ENCODE assay signal across 1 fruit fly cellular context in genomic region chrX:1399056-1400003, dm6.
TF ChIP-seq lines count a peak whose summit lies in the region.

No protein-coding gene starts in this region.

TF ChIP-seq in whole organism, embryonic, 481 proteins besides CTCF, POLR2A, EP300 and RAD21 (continued from another document and continues in another):
- TF ChIP-seq CG8290 (GFP tag; optimal IDR thresholded peaks at IDR 0.05; lab: Kevin White, UChicago) (peak; percentile 60), CG8290 (tag; optimal IDR thresholded peaks at IDR 0.05; lab: Kevin White, UChicago) (peak in 1 of 2 experiments; percentile 85), chinmo (GFP tag; IDR thresholded peaks at IDR 0.05; lab: Robert Waterston, UW; ENCODE audit: partially characterized antibody) (peak; percentile 79; the same call in 3 of the 4 replicates), CG32772 (GFP tag; IDR thresholded peaks at IDR 0.05; lab: Robert Waterston, UW) (no peak), insv (GFP tag; optimal IDR thresholded peaks at IDR 0.05; lab: Kevin White, UChicago) (peak in 1 of 2 experiments; percentile 65), Oli (tag; optimal IDR thresholded peaks at IDR 0.05; lab: Kevin White, UChicago) (no peak), Lhr (GFP tag; optimal IDR thresholded peaks at IDR 0.05; lab: Kevin White, UChicago) (peak; percentile 100), CG15696 (tag; optimal IDR thresholded peaks at IDR 0.05; lab: Kevin White, UChicago) (no peak), psq (GFP tag; optimal IDR thresholded peaks at IDR 0.05; lab: Kevin White, UChicago) (no peak), az2 (GFP tag; optimal IDR thresholded peaks at IDR 0.05; lab: Kevin White, UChicago) (no peak), CG3281 (GFP tag; optimal IDR thresholded peaks at IDR 0.05; lab: Kevin White, UChicago) (no peak), grn (GFP tag; optimal IDR thresholded peaks at IDR 0.05; lab: Kevin White, UChicago) (no peak), pita (GFP tag; optimal IDR thresholded peaks at IDR 0.05; lab: Kevin White, UChicago) (peak; percentile 60), Abd-B (GFP tag; optimal IDR thresholded peaks at IDR 0.05; lab: Kevin White, UChicago) (no peak), CG12942 (GFP tag; optimal IDR thresholded peaks at IDR 0.05; lab: Kevin White, UChicago) (no peak), Trl (optimal IDR thresholded peaks at IDR 0.05; lab: Kevin White, UChicago) (peak; percentile 24 to 69), Trl (GFP tag; optimal IDR thresholded peaks at IDR 0.05; lab: Kevin White, UChicago) (no peak), Atf6 (GFP tag; IDR thresholded peaks at IDR 0.05; lab: Robert Waterston, UW) (no peak), CG9797 (GFP tag; optimal IDR thresholded peaks at IDR 0.05; lab: Kevin White, UChicago) (peak; percentile 16), CG2120 (GFP tag; optimal IDR thresholded peaks at IDR 0.05; lab: Kevin White, UChicago) (no peak), org-1 (GFP tag; optimal IDR thresholded peaks at IDR 0.05; lab: Kevin White, UChicago) (no peak), Doc2 (GFP tag; IDR thresholded peaks at IDR 0.05; lab: Robert Waterston, UW) (no peak), CG16779 (GFP tag; IDR thresholded peaks at IDR 0.05; lab: Robert Waterston, UW) (no peak), otp (GFP tag; IDR thresholded peaks at IDR 0.05; lab: Robert Waterston, UW) (0 out of 3 replicates have a peak, but pooled peaks have one; percentile 5), cg (GFP tag; optimal IDR thresholded peaks at IDR 0.05; lab: Kevin White, UChicago) (peak; percentile 48), dmrt99B (tag; optimal IDR thresholded peaks at IDR 0.05; lab: Kevin White, UChicago) (peak; percentile 26), ase (GFP tag; IDR thresholded peaks at IDR 0.05; lab: Robert Waterston, UW) (no peak), CG1529 (GFP tag; optimal IDR thresholded peaks at IDR 0.05; lab: Kevin White, UChicago) (peak; percentile 32), HLH3B (GFP tag; IDR thresholded peaks at IDR 0.05; lab: Robert Waterston, UW) (no peak), CG10267 (tag; optimal IDR thresholded peaks at IDR 0.05; lab: Kevin White, UChicago) (no peak), CG33557 (GFP tag; optimal IDR thresholded peaks at IDR 0.05; lab: Kevin White, UChicago) (peak; percentile 47), CG6654 (GFP tag; optimal IDR thresholded peaks at IDR 0.05; lab: Kevin White, UChicago) (no peak), ind (GFP tag; optimal IDR thresholded peaks at IDR 0.05; lab: Kevin White, UChicago) (no peak), CG17361 (GFP tag; IDR thresholded peaks at IDR 0.05; lab: Robert Waterston, UW) (no peak), CG42726 (GFP tag; IDR thresholded peaks at IDR 0.05; lab: Robert Waterston, UW; ENCODE audit: partially characterized antibody) (no peak), unc-4 (GFP tag; IDR thresholded peaks at IDR 0.05; lab: Robert Waterston, UW; ENCODE audit: partially characterized antibody) (peak; percentile 36; the same call in 1 of the 2 replicates), Dref (GFP tag; IDR thresholded peaks at IDR 0.05; lab: Robert Waterston, UW) (no peak), Hand (GFP tag; optimal IDR thresholded peaks at IDR 0.05; lab: Kevin White, UChicago) (peak; percentile 43), lab (GFP tag; optimal IDR thresholded peaks at IDR 0.05; lab: Kevin White, UChicago) (peak; percentile 24), CG2678 (tag; optimal IDR thresholded peaks at IDR 0.05; lab: Kevin White, UChicago) (peak; percentile 2), lola (GFP tag; optimal IDR thresholded peaks at IDR 0.05; lab: Kevin White, UChicago) (no peak), Max (GFP tag; optimal IDR thresholded peaks at IDR 0.05; lab: Kevin White, UChicago) (no peak), Hr78 (GFP tag; optimal IDR thresholded peaks at IDR 0.05; lab: Kevin White, UChicago) (no peak), CG30431 (GFP tag; optimal IDR thresholded peaks at IDR 0.05; lab: Kevin White, UChicago) (no peak), CG13424 (tag; optimal IDR thresholded peaks at IDR 0.05; lab: Kevin White, UChicago) (no peak), zen2 (GFP tag; IDR thresholded peaks at IDR 0.05; lab: Robert Waterston, UW; ENCODE audit: partially characterized antibody) (no peak), kay (GFP tag; optimal IDR thresholded peaks at IDR 0.05; lab: Kevin White, UChicago) (no peak), CG14710 (tag; optimal IDR thresholded peaks at IDR 0.05; lab: Kevin White, UChicago) (peak; percentile 7), Oaz (GFP tag; IDR thresholded peaks at IDR 0.05; lab: Robert Waterston, UW) (0 out of 2 replicates have a peak, but pooled peaks have one; percentile 11), CG11560 (tag; IDR thresholded peaks at IDR 0.05; lab: Robert Waterston, UW) (no peak), ro (GFP tag; IDR thresholded peaks at IDR 0.05; lab: Robert Waterston, UW) (no peak), sna (GFP tag; IDR thresholded peaks at IDR 0.05; lab: Robert Waterston, UW; ENCODE audit: partially characterized antibody) (peak; percentile 52), CHES-1-like (GFP tag; optimal IDR thresholded peaks at IDR 0.05; lab: Kevin White, UChicago) (peak; percentile 13), abd-A (tag; optimal IDR thresholded peaks at IDR 0.05; lab: Kevin White, UChicago) (peak; percentile 73), Jarid2 (GFP tag; optimal IDR thresholded peaks at IDR 0.05; lab: Kevin White, UChicago) (no peak), Sin3A (optimal IDR thresholded peaks at IDR 0.05; lab: Kevin White, UChicago) (no peak), CG4617 (GFP tag; optimal IDR thresholded peaks at IDR 0.05; lab: Kevin White, UChicago; ENCODE audit: borderline replicate concordance) (no peak), da (GFP tag; optimal IDR thresholded peaks at IDR 0.05; lab: Kevin White, UChicago) (no peak), CG18764 (GFP tag; optimal IDR thresholded peaks at IDR 0.05; lab: Kevin White, UChicago) (no peak), bcd (GFP tag; optimal IDR thresholded peaks at IDR 0.05; lab: Kevin White, UChicago) (no peak), aop (GFP tag; IDR thresholded peaks at IDR 0.05; lab: Robert Waterston, UW) (peak; percentile 8; the same call in 1 of the 2 replicates), CG7372 (GFP tag; IDR thresholded peaks at IDR 0.05; lab: Robert Waterston, UW) (no peak), inv (GFP tag; IDR thresholded peaks at IDR 0.05; lab: Robert Waterston, UW; ENCODE audit: partially characterized antibody) (no peak), unpg (GFP tag; optimal IDR thresholded peaks at IDR 0.05; lab: Kevin White, UChicago) (no peak), Asciz (GFP tag; optimal IDR thresholded peaks at IDR 0.05; lab: Kevin White, UChicago) (no peak), tll (GFP tag; optimal IDR thresholded peaks at IDR 0.05; lab: Kevin White, UChicago) (peak; percentile 54 to 67), Drgx (GFP tag; IDR thresholded peaks at IDR 0.05; lab: Robert Waterston, UW) (0 out of 2 replicates have a peak, but pooled peaks have one; percentile 4), CrebB (tag; optimal IDR thresholded peaks at IDR 0.05; lab: Kevin White, UChicago) (peak; percentile 13), Med (GFP tag; lab: Kevin White, UChicago) (peak; percentile 83), CG4360 (GFP tag; IDR thresholded peaks at IDR 0.05; lab: Robert Waterston, UW) (peak; percentile 11; the same call in 1 of the 2 replicates), crp (GFP tag; optimal IDR thresholded peaks at IDR 0.05; lab: Kevin White, UChicago) (no peak), CG7963 (GFP tag; IDR thresholded peaks at IDR 0.05; lab: Robert Waterston, UW; ENCODE audit: partially characterized antibody) (0 out of 3 replicates have a peak, but pooled peaks have one; percentile 24), br (optimal IDR thresholded peaks at IDR 0.05; lab: Kevin White, UChicago) (no peak), CG14050 (GFP tag; IDR thresholded peaks at IDR 0.05; lab: Robert Waterston, UW) (no peak), CG1024 (GFP tag; IDR thresholded peaks at IDR 0.05; lab: Robert Waterston, UW) (no peak), Doc3 (GFP tag; IDR thresholded peaks at IDR 0.05; lab: Robert Waterston, UW; ENCODE audit: partially characterized antibody) (no peak), CG6254 (GFP tag; optimal IDR thresholded peaks at IDR 0.05; lab: Kevin White, UChicago) (peak; percentile 18), ara (GFP tag; IDR thresholded peaks at IDR 0.05; lab: Robert Waterston, UW) (0 out of 2 replicates have a peak, but pooled peaks have one; percentile 13), emc (GFP tag; optimal IDR thresholded peaks at IDR 0.05; lab: Kevin White, UChicago) (no peak), CG1233 (GFP tag; optimal IDR thresholded peaks at IDR 0.05; lab: Kevin White, UChicago) (no peak), CG6689 (GFP tag; IDR thresholded peaks at IDR 0.05; lab: Robert Waterston, UW) (no peak; the same call in 1 of the 2 replicates), ems (GFP tag; optimal IDR thresholded peaks at IDR 0.05; lab: Kevin White, UChicago) (no peak), bsh (GFP tag; optimal IDR thresholded peaks at IDR 0.05; lab: Kevin White, UChicago) (no peak), caup (GFP tag; optimal IDR thresholded peaks at IDR 0.05; lab: Kevin White, UChicago; ENCODE audit: severe bottlenecking) (no peak), bigmax (GFP tag; optimal IDR thresholded peaks at IDR 0.05; lab: Kevin White, UChicago) (no peak), tio (GFP tag; optimal IDR thresholded peaks at IDR 0.05; lab: Kevin White, UChicago) (no peak), jumu (GFP tag; optimal IDR thresholded peaks at IDR 0.05; lab: Kevin White, UChicago) (no peak), disco-r (GFP tag; optimal IDR thresholded peaks at IDR 0.05; lab: Kevin White, UChicago) (no peak), ken (GFP tag; IDR thresholded peaks at IDR 0.05; lab: Robert Waterston, UW) (peak; percentile 39; the same call in 1 of the 3 replicates), Dek (tag; optimal IDR thresholded peaks at IDR 0.05; lab: Kevin White, UChicago) (no peak), Antp (GFP tag; optimal IDR thresholded peaks at IDR 0.05; lab: Kevin White, UChicago) (no peak), CG1647 (GFP tag; optimal IDR thresholded peaks at IDR 0.05; lab: Kevin White, UChicago) (no peak), Hsf (GFP tag; optimal IDR thresholded peaks at IDR 0.05; lab: Kevin White, UChicago) (peak; percentile 14), CG12071 (GFP tag; optimal IDR thresholded peaks at IDR 0.05; lab: Kevin White, UChicago) (no peak), CG6791 (GFP tag; IDR thresholded peaks at IDR 0.05; lab: Robert Waterston, UW; ENCODE audit: partially characterized antibody) (peak; percentile 47; the same call in 2 of the 3 replicates), amos (GFP tag; IDR thresholded peaks at IDR 0.05; lab: Robert Waterston, UW; ENCODE audit: partially characterized antibody) (peak; percentile 17; the same call in 1 of the 2 replicates), CG18476 (GFP tag; optimal IDR thresholded peaks at IDR 0.05; lab: Kevin White, UChicago) (no peak), CG33213 (GFP tag; optimal IDR thresholded peaks at IDR 0.05; lab: Kevin White, UChicago) (peak; percentile 63), CG12744 (GFP tag; optimal IDR thresholded peaks at IDR 0.05; lab: Kevin White, UChicago) (no peak), Sry-δ (GFP tag; optimal IDR thresholded peaks at IDR 0.05; lab: Kevin White, UChicago) (no peak), pb (GFP tag; optimal IDR thresholded peaks at IDR 0.05; lab: Kevin White, UChicago) (no peak), CG11696 (GFP tag; IDR thresholded peaks at IDR 0.05; lab: Robert Waterston, UW) (no peak), CG30403 (GFP tag; optimal IDR thresholded peaks at IDR 0.05; lab: Kevin White, UChicago) (no peak), Gsc (GFP tag; IDR thresholded peaks at IDR 0.05; lab: Robert Waterston, UW) (no peak), zfh2 (GFP tag; optimal IDR thresholded peaks at IDR 0.05; lab: Kevin White, UChicago) (no peak), CG13775 (GFP tag; optimal IDR thresholded peaks at IDR 0.05; lab: Kevin White, UChicago) (no peak), z (GFP tag; IDR thresholded peaks at IDR 0.05; lab: Robert Waterston, UW) (peak; percentile 37; the same call in 1 of the 3 replicates), CG8944 (GFP tag; optimal IDR thresholded peaks at IDR 0.05; lab: Kevin White, UChicago) (no peak), klu (GFP tag; IDR thresholded peaks at IDR 0.05; lab: Robert Waterston, UW) (0 out of 2 replicates have a peak, but pooled peaks have one; percentile 6), dysf (GFP tag; IDR thresholded peaks at IDR 0.05; lab: Robert Waterston, UW) (0 out of 3 replicates have a peak, but pooled peaks have one; percentile 26), hb (GFP tag; IDR thresholded peaks at IDR 0.05; lab: Robert Waterston, UW; ENCODE audit: partially characterized antibody) (no peak), Awh (GFP tag; IDR thresholded peaks at IDR 0.05; lab: Robert Waterston, UW) (no peak), CG12659 (GFP tag; optimal IDR thresholded peaks at IDR 0.05; lab: Kevin White, UChicago) (peak; percentile 66), odd (GFP tag; optimal IDR thresholded peaks at IDR 0.05; lab: Kevin White, UChicago) (peak; percentile 13), Nf-YA (GFP tag; IDR thresholded peaks at IDR 0.05; lab: Robert Waterston, UW) (0 out of 2 replicates have a peak, but pooled peaks have one; percentile 7), CG10565 (GFP tag; optimal IDR thresholded peaks at IDR 0.05; lab: Kevin White, UChicago) (no peak), mam (GFP tag; optimal IDR thresholded peaks at IDR 0.05; lab: Kevin White, UChicago) (no peak), nerfin-2 (GFP tag; IDR thresholded peaks at IDR 0.05; lab: Robert Waterston, UW; ENCODE audit: partially characterized antibody) (0 out of 2 replicates have a peak, but pooled peaks have one; percentile 40), pum (GFP tag; optimal IDR thresholded peaks at IDR 0.05; lab: Kevin White, UChicago) (no peak), ham (GFP tag; IDR thresholded peaks at IDR 0.05; lab: Robert Waterston, UW) (no peak), CG3407 (GFP tag; optimal IDR thresholded peaks at IDR 0.05; lab: Kevin White, UChicago) (no peak), pan (optimal IDR thresholded peaks at IDR 0.05; lab: Kevin White, UChicago) (no peak), pan (GFP tag; optimal IDR thresholded peaks at IDR 0.05 in 1 of 2, IDR thresholded peaks at IDR 0.05 in 1 of 2) (no peak), dmrt11E (tag; optimal IDR thresholded peaks at IDR 0.05; lab: Kevin White, UChicago) (no peak), CG4424 (GFP tag; optimal IDR thresholded peaks at IDR 0.05; lab: Kevin White, UChicago) (no peak), CG11456 (GFP tag; IDR thresholded peaks at IDR 0.05; lab: Robert Waterston, UW) (no peak), Ravus (GFP tag; IDR thresholded peaks at IDR 0.05; lab: Robert Waterston, UW) (no peak), pho (GFP tag; optimal IDR thresholded peaks at IDR 0.05; lab: Kevin White, UChicago) (no peak), CG7271 (tag; optimal IDR thresholded peaks at IDR 0.05; lab: Kevin White, UChicago) (no peak), zf30C (GFP tag; optimal IDR thresholded peaks at IDR 0.05; lab: Kevin White, UChicago) (no peak), crol (GFP tag; IDR thresholded peaks at IDR 0.05; lab: Robert Waterston, UW) (peak; percentile 88)
